Fruit fly (Drosophila melanogaster): ENCODE data around the gene bchs.

Gene bchs

dm6 chr2L:5879363-5879934, 27.5 kb upstream of the bchs start, which contains the start of gene rau (continued):
- TF ChIP-seq sug (tag; optimal IDR thresholded peaks at IDR 0.05) = peak; percentile 87
- peak; percentile 75 for TF ChIP-seq CG7839 (tag; optimal IDR thresholded peaks at IDR 0.05)
- peak; percentile 51 for TF ChIP-seq kah (GFP tag; optimal IDR thresholded peaks at IDR 0.05)
- peak; percentile 55 for TF ChIP-seq nau (GFP tag; optimal IDR thresholded peaks at IDR 0.05)
- TF ChIP-seq Atf-2 (GFP tag; optimal IDR thresholded peaks at IDR 0.05) = no peak
- TF ChIP-seq scrt (GFP tag; optimal IDR thresholded peaks at IDR 0.05) = peak; percentile 58
- peak; percentile 55 for TF ChIP-seq CG32767 (GFP tag; IDR thresholded peaks at IDR 0.05)
- TF ChIP-seq CG14014 (GFP tag; IDR thresholded peaks at IDR 0.05) = peak; percentile 65
- peak; percentile 90 to 93 for TF ChIP-seq Trl (optimal IDR thresholded peaks at IDR 0.05)
- no peak for TF ChIP-seq Trl (GFP tag; optimal IDR thresholded peaks at IDR 0.05)
- TF ChIP-seq HHEX (GFP tag; optimal IDR thresholded peaks at IDR 0.05) = peak; percentile 68
- TF ChIP-seq Awh (GFP tag; IDR thresholded peaks at IDR 0.05) = no peak; the same call in 1 of the 2 replicates
- no peak; the same call in 1 of the 2 replicates for TF ChIP-seq seq (GFP tag; IDR thresholded peaks at IDR 0.05)
- peak; percentile 46; the same call in 1 of the 2 replicates for TF ChIP-seq E2f2 (GFP tag; IDR thresholded peaks at IDR 0.05)
- TF ChIP-seq klu (GFP tag; IDR thresholded peaks at IDR 0.05) = peak; percentile 68; the same call in 1 of the 2 replicates
- TF ChIP-seq fd102C (GFP tag; optimal IDR thresholded peaks at IDR 0.05) = peak; percentile 43
- no peak for TF ChIP-seq tx (GFP tag; optimal IDR thresholded peaks at IDR 0.05)
- TF ChIP-seq Ets65A (GFP tag) = peak; percentile 77
- peak; percentile 68 for TF ChIP-seq CG15011 (GFP tag; optimal IDR thresholded peaks at IDR 0.05)
- no peak for TF ChIP-seq Ravus (GFP tag; IDR thresholded peaks at IDR 0.05)
- peak; percentile 58 for TF ChIP-seq yki (optimal IDR thresholded peaks at IDR 0.05)
- TF ChIP-seq row (GFP tag; IDR thresholded peaks at IDR 0.05) = peak; percentile 91
- peak; percentile 35 for TF ChIP-seq CHES-1-like (GFP tag; optimal IDR thresholded peaks at IDR 0.05)
- peak; percentile 37 for TF ChIP-seq CG8089 (GFP tag; optimal IDR thresholded peaks at IDR 0.05)
- TF ChIP-seq run (tag; optimal IDR thresholded peaks at IDR 0.05) = peak; percentile 45
- peak; percentile 37; the same call in 1 of the 2 replicates for TF ChIP-seq ap (GFP tag; IDR thresholded peaks at IDR 0.05)
- TF ChIP-seq ATbp (GFP tag; optimal IDR thresholded peaks at IDR 0.05) = peak; percentile 73
- peak; percentile 83 for TF ChIP-seq CG17361 (GFP tag; IDR thresholded peaks at IDR 0.05)
- TF ChIP-seq CG15073 (GFP tag; optimal IDR thresholded peaks at IDR 0.05) = no peak
- TF ChIP-seq pb (GFP tag; optimal IDR thresholded peaks at IDR 0.05) = no peak
- no peak for TF ChIP-seq Hr39 (optimal IDR thresholded peaks at IDR 0.05)
- peak; percentile 64 for TF ChIP-seq sisA (GFP tag; IDR thresholded peaks at IDR 0.05)
- TF ChIP-seq sc (optimal IDR thresholded peaks at IDR 0.05) = no peak
- peak; percentile 67 for TF ChIP-seq sc (GFP tag; optimal IDR thresholded peaks at IDR 0.05)
- TF ChIP-seq lola (GFP tag; optimal IDR thresholded peaks at IDR 0.05) = peak in 1 of 3 experiments; percentile 68
- peak; percentile 70 for TF ChIP-seq CG3407 (GFP tag; optimal IDR thresholded peaks at IDR 0.05)
- TF ChIP-seq CG31388 (GFP tag; optimal IDR thresholded peaks at IDR 0.05) = no peak
- no peak for TF ChIP-seq ab (GFP tag; optimal IDR thresholded peaks at IDR 0.05)
- peak; percentile 65 for TF ChIP-seq CG9817 (tag; optimal IDR thresholded peaks at IDR 0.05)
- no peak for TF ChIP-seq inv (GFP tag; IDR thresholded peaks at IDR 0.05; ENCODE audit: partially characterized antibody)
- peak; percentile 70 for TF ChIP-seq Hr3 (GFP tag; optimal IDR thresholded peaks at IDR 0.05)
- peak; percentile 60 for TF ChIP-seq CG10366 (GFP tag; IDR thresholded peaks at IDR 0.05)
- no peak for TF ChIP-seq CG3065 (GFP tag; optimal IDR thresholded peaks at IDR 0.05)
- TF ChIP-seq grau (tag; optimal IDR thresholded peaks at IDR 0.05) = peak; percentile 69
- peak; percentile 23 for TF ChIP-seq Usf (GFP tag; optimal IDR thresholded peaks at IDR 0.05)
- TF ChIP-seq chm (GFP tag; IDR thresholded peaks at IDR 0.05) = peak; percentile 85; the same call in 1 of the 2 replicates
- no peak for TF ChIP-seq NC2α (GFP tag; optimal IDR thresholded peaks at IDR 0.05)
- peak; percentile 85 for TF ChIP-seq CG18262 (tag; optimal IDR thresholded peaks at IDR 0.05)
- TF ChIP-seq org-1 (GFP tag; optimal IDR thresholded peaks at IDR 0.05) = peak; percentile 55
- no peak for TF ChIP-seq Neu2 (GFP tag; optimal IDR thresholded peaks at IDR 0.05; ENCODE audit: borderline replicate concordance)
- peak; percentile 73 for TF ChIP-seq CoRest (tag; optimal IDR thresholded peaks at IDR 0.05)
- TF ChIP-seq CG1603 (tag; optimal IDR thresholded peaks at IDR 0.05) = peak; percentile 34
